Worm (Caenorhabditis elegans) whole organism, young adult: Measurements from ENCODE around the gene mig-18.

Experiments
- B0019.2 ChIP-seq: fragments of 200-800 bp; sonication (Bioruptor generic); conservative IDR thresholded peaks from 2 replicates; pipeline ENCODE4 v1.3.6; 2022; ENCODE audit warnings: missing genetic modification reagents, missing genetic modification characterization, missing compliant biosample characterization
- D2030.7 ChIP-seq: fragments of 200-800 bp; sonication (Bioruptor generic); IDR thresholded peaks from 2 replicates; pipeline ENCODE4 v1.3.6; 2022; ENCODE audit warnings: missing genetic modification reagents, missing genetic modification characterization, missing compliant biosample characterization
- F33H1.4 ChIP-seq: fragments of 200-800 bp; sonication (Bioruptor generic); IDR thresholded peaks from 2 replicates; pipeline ENCODE4 v1.3.6; 2022; ENCODE audit warnings: missing genetic modification reagents, missing genetic modification characterization, missing compliant biosample characterization
- F39B2.1 ChIP-seq: fragments of 200-800 bp; sonication (Bioruptor generic); IDR thresholded peaks from 2 replicates; pipeline ENCODE4 v1.3.6; 2022; ENCODE audit warnings: missing genetic modification reagents, missing genetic modification characterization, missing compliant biosample characterization
- Y53F4B.3 ChIP-seq: fragments of 200-800 bp; sonication (Bioruptor generic); IDR thresholded peaks from 2 replicates; pipeline ENCODE4 v1.3.6; 2022; ENCODE audit warnings: missing genetic modification reagents, missing genetic modification characterization, missing compliant biosample characterization
- Y67H2A.10 ChIP-seq: fragments of 200-800 bp; sonication (Bioruptor generic); conservative IDR thresholded peaks from 2 replicates; pipeline ENCODE4 v1.3.6; 2022; ENCODE audit warnings: missing genetic modification reagents, missing genetic modification characterization, missing compliant biosample characterization
- Y95B8A.8 ChIP-seq: fragments of 200-800 bp; sonication (Bioruptor generic); IDR thresholded peaks from 2 replicates; pipeline ENCODE4 v1.3.6; 2022; ENCODE audit warnings: missing genetic modification reagents, missing genetic modification characterization, missing compliant biosample characterization
- aptf-3 ChIP-seq: fragments of 200-800 bp; sonication (Bioruptor generic); IDR thresholded peaks from 2 replicates; pipeline ENCODE4 v1.3.6; 2022; ENCODE audit warnings: missing genetic modification characterization, missing compliant biosample characterization
- attf-6 ChIP-seq: fragments of 200-800 bp; sonication (Bioruptor generic); IDR thresholded peaks from 2 replicates; pipeline ENCODE4 v1.3.6; 2022; ENCODE audit warnings: missing genetic modification reagents, missing genetic modification characterization, missing compliant biosample characterization
- bed-1 ChIP-seq: fragments of 200-800 bp; sonication (Bioruptor generic); IDR thresholded peaks from 2 replicates; pipeline ENCODE4 v1.3.6; 2022; ENCODE audit warnings: missing genetic modification reagents, missing genetic modification characterization, missing compliant biosample characterization
- cebp-2 ChIP-seq: fragments of 200-800 bp; sonication (Bioruptor generic); IDR thresholded peaks from 2 replicates; pipeline ENCODE4 v1.3.6; 2022; ENCODE audit warnings: missing genetic modification characterization, missing compliant biosample characterization
- ceh-100 ChIP-seq: fragments of 200-800 bp; sonication (Bioruptor generic); IDR thresholded peaks from 2 replicates; pipeline ENCODE4 v1.3.6; 2022; ENCODE audit warnings: missing genetic modification reagents, missing genetic modification characterization, missing compliant biosample characterization
- ceh-40 ChIP-seq: fragments of 200-800 bp; sonication (Bioruptor generic); IDR thresholded peaks from 2 replicates; pipeline ENCODE4 v1.3.6; 2022; ENCODE audit warnings: missing genetic modification characterization, missing compliant biosample characterization
- dox-1 ChIP-seq: fragments of 200-800 bp; sonication (Bioruptor generic); IDR thresholded peaks from 2 replicates; pipeline ENCODE4 v1.3.6; 2022; ENCODE audit warnings: missing genetic modification reagents, missing genetic modification characterization, missing compliant biosample characterization
- egrh-3 ChIP-seq: fragments of 200-800 bp; sonication (Bioruptor generic); IDR thresholded peaks from 2 replicates; pipeline ENCODE4 v1.3.6; 2022; ENCODE audit warnings: missing genetic modification reagents, missing genetic modification characterization, missing compliant biosample characterization
- ekl-4 ChIP-seq: fragments of 200-800 bp; sonication (Bioruptor generic); IDR thresholded peaks from 2 replicates; pipeline ENCODE4 v1.3.6; 2022; ENCODE audit warnings: missing genetic modification reagents, missing genetic modification characterization, missing compliant biosample characterization
- hmg-1.2 ChIP-seq: fragments of 200-800 bp; sonication (Bioruptor generic); IDR thresholded peaks from 2 replicates; pipeline ENCODE4 v1.3.6; 2022; ENCODE audit warnings: missing genetic modification reagents, missing genetic modification characterization, missing compliant biosample characterization
- hsf-1 ChIP-seq: fragments of 200-800 bp; sonication (Bioruptor generic); IDR thresholded peaks from 2 replicates; pipeline ENCODE4 v1.3.6; 2022; ENCODE audit warnings: missing genetic modification reagents, missing genetic modification characterization, missing compliant biosample characterization
- let-526 ChIP-seq: fragments of 200-800 bp; sonication (Bioruptor generic); IDR thresholded peaks from 2 replicates; pipeline ENCODE4 v1.3.6; 2022; ENCODE audit warnings: missing genetic modification reagents, missing genetic modification characterization, missing compliant biosample characterization
- lin-35 ChIP-seq, 3 experiments: fragments of 150-350 bp in 2 of 3; sonication (generic microtip) in 1 of 3; optimal IDR thresholded peaks; 2 replicates each; lab custom pipeline; 2014 to 2018; ENCODE audit warnings: missing biosample characterization in 3 of 3, missing genetic modification characterization in 3 of 3, missing genetic modification reagents in 3 of 3
- lin-54 ChIP-seq: fragments of 200-800 bp; sonication (Bioruptor generic); optimal IDR thresholded peaks from 2 replicates; lab custom pipeline; 2018; ENCODE audit warnings: mild to moderate bottlenecking, missing genetic modification characterization, missing compliant biosample characterization
- madf-10 ChIP-seq: sonication (generic microtip); optimal IDR thresholded peaks from 2 replicates; lab custom pipeline; 2016; ENCODE audit warnings: mild to moderate bottlenecking, missing genetic modification characterization, missing compliant biosample characterization
- madf-3 ChIP-seq: fragments of 200-800 bp; sonication (Bioruptor generic); IDR thresholded peaks from 2 replicates; pipeline ENCODE4 v1.3.6; 2022; ENCODE audit warnings: missing genetic modification reagents, missing genetic modification characterization, missing compliant biosample characterization
- madf-6 ChIP-seq: fragments of 200-800 bp; sonication (Bioruptor generic); IDR thresholded peaks from 2 replicates; pipeline ENCODE4 v1.3.6; 2022; ENCODE audit warnings: missing genetic modification reagents, missing genetic modification characterization, missing compliant biosample characterization
- mcd-1 ChIP-seq: fragments of 200-800 bp; sonication (Bioruptor generic); IDR thresholded peaks from 2 replicates; pipeline ENCODE4 v1.3.6; 2022; ENCODE audit warnings: missing genetic modification reagents, missing genetic modification characterization, missing compliant biosample characterization
- nfyb-1 ChIP-seq: fragments of 200-800 bp; sonication (Bioruptor generic); IDR thresholded peaks from 2 replicates; pipeline ENCODE4 v1.3.6; 2022; ENCODE audit warnings: missing genetic modification reagents, missing genetic modification characterization, missing compliant biosample characterization
- pbrm-1 ChIP-seq: fragments of 200-800 bp; sonication (Bioruptor generic); IDR thresholded peaks from 2 replicates; pipeline ENCODE4 v1.3.6; 2022; ENCODE audit warnings: missing genetic modification reagents, missing genetic modification characterization, missing compliant biosample characterization
- rcor-1 ChIP-seq: fragments of 200-800 bp; sonication (Bioruptor generic); IDR thresholded peaks from 2 replicates; pipeline ENCODE4 v1.3.6; 2022; ENCODE audit warnings: missing genetic modification reagents, missing genetic modification characterization, missing compliant biosample characterization
- ztf-18 ChIP-seq: sonication (generic microtip); optimal IDR thresholded peaks from 2 replicates; lab custom pipeline; 2016; ENCODE audit warnings: missing genotype, mild to moderate bottlenecking, missing genetic modification characterization, missing compliant biosample characterization
- ztf-6 ChIP-seq: fragments of 200-800 bp; sonication (Bioruptor generic); IDR thresholded peaks from 2 replicates; pipeline ENCODE4 v1.3.6; 2022; ENCODE audit warnings: missing genetic modification reagents, missing genetic modification characterization, missing compliant biosample characterization

mig-18 gene

ce11 chrIII:13439415-13439814 is 36.4 kb downstream of the mig-18 start, which contains the start of gene ciao-2B:
Gene ciao-2B, minus strand, starts transcription at chrIII:13439544.
- TF ChIP-seq hsf-1 (GFP tag; lab: Robert Waterston, UW) (0 out of 2 replicates have a peak, but pooled peaks have one; percentile 11), ztf-6 (GFP tag; lab: Robert Waterston, UW) (no peak), lin-35 (GFP tag; optimal IDR thresholded peaks at IDR 0.05; lab: Kevin White, UChicago) (peak in 1 of 3 experiments; percentile 64), madf-10 (tag; lab: Kevin White, UChicago) (no peak), ztf-18 (tag; lab: Kevin White, UChicago) (no peak), lin-54 (peak; percentile 39)

- peak; percentile 91 for TF ChIP-seq hsf-1 (GFP tag; lab: Robert Waterston, UW)
Measured at ce11 chrIII:13446865-13447264, 43.8 kb downstream of the mig-18 start.

- TF ChIP-seq madf-3 (GFP tag; lab: Robert Waterston, UW), result 0 out of 2 replicates have a peak, but pooled peaks have one; percentile 7
- TF ChIP-seq ceh-40, result peak; percentile 93
- peak; percentile 29; the same call in 1 of the 2 replicates for TF ChIP-seq let-526 (GFP tag; lab: Robert Waterston, UW)
- peak; percentile 65; the same call in 1 of the 2 replicates for TF ChIP-seq Y67H2A.10 (GFP tag; lab: Robert Waterston, UW)
- peak; percentile 18; the same call in 1 of the 2 replicates for TF ChIP-seq cebp-2 (GFP tag; lab: Robert Waterston, UW)
- peak; percentile 32; the same call in 1 of the 2 replicates for TF ChIP-seq mcd-1
- peak; percentile 96 for TF ChIP-seq aptf-3 (GFP tag; lab: Robert Waterston, UW)
- TF ChIP-seq ekl-4, result peak; percentile 87
- TF ChIP-seq rcor-1 (GFP tag; lab: Robert Waterston, UW), result peak; percentile 92
- TF ChIP-seq Y53F4B.3 (GFP tag; lab: Robert Waterston, UW), result peak; percentile 81
- TF ChIP-seq attf-6 (GFP tag; lab: Robert Waterston, UW), result peak; percentile 81
- peak; percentile 87 for TF ChIP-seq nfyb-1 (GFP tag; lab: Robert Waterston, UW)
- TF ChIP-seq pbrm-1 (GFP tag; lab: Robert Waterston, UW), result peak; percentile 90
- TF ChIP-seq egrh-3 (GFP tag; lab: Robert Waterston, UW), result peak; percentile 69
- TF ChIP-seq bed-1 (GFP tag; lab: Robert Waterston, UW), result 0 out of 2 replicates have a peak, but pooled peaks have one; percentile 45
- peak; percentile 58 for TF ChIP-seq D2030.7 (GFP tag; lab: Robert Waterston, UW)
- peak; percentile 40; the same call in 1 of the 2 replicates for TF ChIP-seq F33H1.4 (GFP tag; lab: Robert Waterston, UW)
- peak; percentile 86 for TF ChIP-seq F39B2.1 (GFP tag; lab: Robert Waterston, UW)
- peak; percentile 65 for TF ChIP-seq madf-6 (GFP tag; lab: Robert Waterston, UW)
- TF ChIP-seq dox-1, result peak; percentile 99
- 0 out of 2 replicates have a peak, but pooled peaks have one; percentile 12 for TF ChIP-seq hmg-1.2 (GFP tag; lab: Robert Waterston, UW)
- peak; percentile 99 for TF ChIP-seq hsf-1 (GFP tag; lab: Robert Waterston, UW)
- TF ChIP-seq Y95B8A.8 (GFP tag; lab: Robert Waterston, UW), result peak; percentile 47; the same call in 1 of the 2 replicates
- TF ChIP-seq B0019.2 (GFP tag; lab: Robert Waterston, UW), result peak; percentile 66; the same call in 1 of the 2 replicates
Measured at ce11 chrIII:13447439-13447838, 44.4 kb downstream of the mig-18 start.

- TF ChIP-seq egrh-3 (GFP tag; lab: Robert Waterston, UW) (peak; percentile 85), madf-6 (GFP tag; lab: Robert Waterston, UW) (peak; percentile 33), nfyb-1 (GFP tag; lab: Robert Waterston, UW) (0 out of 2 replicates have a peak, but pooled peaks have one; percentile 55), aptf-3 (GFP tag; lab: Robert Waterston, UW) (0 out of 2 replicates have a peak, but pooled peaks have one; percentile 32), ceh-100 (GFP tag; lab: Robert Waterston, UW) (peak; percentile 40; the same call in 1 of the 2 replicates), mcd-1 (peak; percentile 41), F33H1.4 (GFP tag; lab: Robert Waterston, UW) (peak; percentile 80), madf-3 (GFP tag; lab: Robert Waterston, UW) (0 out of 2 replicates have a peak, but pooled peaks have one; percentile 67), D2030.7 (GFP tag; lab: Robert Waterston, UW) (peak; percentile 51; the same call in 1 of the 2 replicates)
Measured at ce11 chrIII:13448235-13448634, 45.2 kb downstream of the mig-18 start.
